Fruit fly (Drosophila melanogaster) whole organism, wandering third instar larva: Measurements from ENCODE around the gene CG11562.

ENCODE experiments used
- Abd-B ChIP-seq: fragments of >200 bp; optimal IDR thresholded peaks from 2 replicates; lab custom pipeline; 2017; ENCODE audit warnings: missing biosample characterization, missing genetic modification characterization
- CG32264 ChIP-seq: fragments of 200-800 bp; sonication (Bioruptor generic); optimal IDR thresholded peaks from 2 replicates; lab custom pipeline; 2016; ENCODE audit warnings: missing biosample characterization, missing genetic modification characterization
- CG9705 ChIP-seq: fragments of 200-800 bp; sonication (Bioruptor generic); optimal IDR thresholded peaks from 2 replicates; lab custom pipeline; 2018; ENCODE audit warnings: missing biosample characterization, mild to moderate bottlenecking, missing genetic modification characterization
- Dif ChIP-seq: fragments of 200-275, 200-300 bp; sonication (Bioruptor generic); optimal IDR thresholded peaks from 2 replicates; lab custom pipeline; 2018; ENCODE audit warnings: missing biosample characterization, missing genetic modification characterization; ENCODE audit not compliant: partially characterized antibody
- GATAd ChIP-seq: sonication (Bioruptor generic); optimal IDR thresholded peaks from 2 replicates; lab custom pipeline; 2016; ENCODE audit warnings: missing biosample characterization, missing genetic modification characterization
- HLH106 ChIP-seq: fragments of 200-800 bp; optimal IDR thresholded peaks from 3 replicates; lab custom pipeline; 2019; ENCODE audit warnings: missing biosample characterization, mild to moderate bottlenecking, missing genetic modification characterization, moderate library complexity
- Hnf4 ChIP-seq: fragments of 200-800 bp; sonication (Bioruptor generic); optimal IDR thresholded peaks from 2 replicates; lab custom pipeline; 2016; ENCODE audit warnings: missing biosample characterization, mild to moderate bottlenecking, missing genetic modification characterization
- Hr78 ChIP-seq: fragments of >200 bp; optimal IDR thresholded peaks from 2 replicates; lab custom pipeline; 2017; ENCODE audit warnings: missing biosample characterization, missing genetic modification characterization
- Hr83 ChIP-seq: fragments of 200-300 bp; sonication (Bioruptor generic); optimal IDR thresholded peaks from 2 replicates; lab custom pipeline; 2016; ENCODE audit warnings: missing biosample characterization, mild to moderate bottlenecking, missing genetic modification characterization, moderate library complexity; ENCODE audit not compliant: poor library complexity, severe bottlenecking
- Jra ChIP-seq: sonication (Bioruptor generic); optimal IDR thresholded peaks from 2 replicates; lab custom pipeline; 2016; ENCODE audit warnings: missing biosample characterization, missing genetic modification characterization
- Mio ChIP-seq: sonication (Bioruptor generic); optimal IDR thresholded peaks from 2 replicates; lab custom pipeline; 2016; ENCODE audit warnings: missing biosample characterization, missing genetic modification characterization
- Myc ChIP-seq: fragments of >200 bp; optimal IDR thresholded peaks from 2 replicates; lab custom pipeline; 2017
- N ChIP-seq: fragments of >200 bp; optimal IDR thresholded peaks from 2 replicates; lab custom pipeline; 2018; ENCODE audit warnings: missing biosample characterization, missing external identifiers, missing genetic modification characterization
- OdsH ChIP-seq: fragments of 200-800 bp; sonication (Bioruptor generic); optimal IDR thresholded peaks from 2 replicates; lab custom pipeline; 2016; ENCODE audit warnings: missing biosample characterization, mild to moderate bottlenecking, missing genetic modification characterization
- Sp1 ChIP-seq: fragments of 200-800 bp; sonication (Bioruptor generic); optimal IDR thresholded peaks from 3 replicates; lab custom pipeline; 2019; ENCODE audit warnings: missing biosample characterization, mild to moderate bottlenecking, missing genetic modification characterization, moderate library complexity
- Vsx2 ChIP-seq: fragments of 200-300, 225-300 bp; sonication (Bioruptor generic); optimal IDR thresholded peaks from 2 replicates; lab custom pipeline; 2018; ENCODE audit warnings: missing biosample characterization, missing genetic modification characterization; ENCODE audit not compliant: partially characterized antibody
- br ChIP-seq: fragments of 200-800 bp; sonication (Bioruptor generic); optimal IDR thresholded peaks from 2 replicates; lab custom pipeline; 2016; ENCODE audit warnings: missing biosample characterization, missing genetic modification characterization
- dl ChIP-seq, 2 experiments: fragments of 175-275, 200-275 bp in 1 of 2; fragments of 200-275 bp in 1 of 2; sonication (Bioruptor generic); optimal IDR thresholded peaks; lab custom pipeline; 2018; ENCODE audit warnings: mild to moderate bottlenecking in 2 of 2, missing biosample characterization in 2 of 2, missing genetic modification characterization in 2 of 2, moderate library complexity in 2 of 2; ENCODE audit not compliant: partially characterized antibody in 2 of 2, insufficient read depth in 1 of 2
- dmrt93B ChIP-seq: fragments of 200-800 bp; sonication (Bioruptor generic); optimal IDR thresholded peaks from 2 replicates; lab custom pipeline; 2018; ENCODE audit warnings: missing biosample characterization, mild to moderate bottlenecking, missing genetic modification characterization
- dsf ChIP-seq: sonication (Bioruptor generic); optimal IDR thresholded peaks from 2 replicates; lab custom pipeline; 2016; ENCODE audit warnings: missing biosample characterization, missing genetic modification characterization, borderline replicate concordance
- ey ChIP-seq: fragments of 200-800 bp; sonication (Bioruptor generic); optimal IDR thresholded peaks from 2 replicates; lab custom pipeline; 2016; ENCODE audit warnings: missing biosample characterization, missing genetic modification characterization
- foxo ChIP-seq, 2 experiments: fragments of 200-800 bp; sonication (Bioruptor generic); optimal IDR thresholded peaks; 2 replicates in 1 of 2; 3 replicates in 1 of 2; lab custom pipeline; 2016 to 2017; ENCODE audit warnings: missing biosample characterization in 2 of 2, missing genetic modification characterization in 2 of 2
- h ChIP-seq: fragments of 200-800 bp; sonication (Bioruptor generic); optimal IDR thresholded peaks from 3 replicates; lab custom pipeline; 2016; ENCODE audit warnings: missing biosample characterization, mild to moderate bottlenecking, missing genetic modification characterization
- jim ChIP-seq: fragments of 175-275, 200-325 bp; sonication (Bioruptor generic); optimal IDR thresholded peaks from 2 replicates; lab custom pipeline; 2016; ENCODE audit warnings: missing biosample characterization, mild to moderate bottlenecking, missing genetic modification characterization
- lola ChIP-seq: fragments of >200 bp; optimal IDR thresholded peaks from 2 replicates; lab custom pipeline; 2017; ENCODE audit warnings: missing biosample characterization, missing genetic modification characterization
- pan ChIP-seq: fragments of >200 bp; optimal IDR thresholded peaks from 2 replicates; lab custom pipeline; 2017
- psq ChIP-seq: fragments of 200-800 bp; sonication (Bioruptor generic); optimal IDR thresholded peaks from 3 replicates; lab custom pipeline; 2017; ENCODE audit warnings: missing biosample characterization, mild to moderate bottlenecking, missing genetic modification characterization, moderate library complexity
- rgr ChIP-seq: fragments of 200-800 bp; sonication (Bioruptor generic); optimal IDR thresholded peaks from 3 replicates; lab custom pipeline; 2016; ENCODE audit warnings: missing biosample characterization, mild to moderate bottlenecking, missing genetic modification characterization
- sage ChIP-seq: fragments of 200-800 bp; sonication (Bioruptor generic); optimal IDR thresholded peaks from 2 replicates; lab custom pipeline; 2016; ENCODE audit warnings: missing biosample characterization, mild to moderate bottlenecking, missing genetic modification characterization
- sv ChIP-seq: fragments of 200-800 bp; sonication (Bioruptor generic); optimal IDR thresholded peaks from 3 replicates; lab custom pipeline; 2016; ENCODE audit warnings: missing biosample characterization, missing genetic modification characterization
- woc ChIP-seq: sonication (Bioruptor generic); optimal IDR thresholded peaks from 2 replicates; lab custom pipeline; 2016; ENCODE audit warnings: missing biosample characterization, mild to moderate bottlenecking, missing genetic modification characterization

The CG11562 gene

DNA sequence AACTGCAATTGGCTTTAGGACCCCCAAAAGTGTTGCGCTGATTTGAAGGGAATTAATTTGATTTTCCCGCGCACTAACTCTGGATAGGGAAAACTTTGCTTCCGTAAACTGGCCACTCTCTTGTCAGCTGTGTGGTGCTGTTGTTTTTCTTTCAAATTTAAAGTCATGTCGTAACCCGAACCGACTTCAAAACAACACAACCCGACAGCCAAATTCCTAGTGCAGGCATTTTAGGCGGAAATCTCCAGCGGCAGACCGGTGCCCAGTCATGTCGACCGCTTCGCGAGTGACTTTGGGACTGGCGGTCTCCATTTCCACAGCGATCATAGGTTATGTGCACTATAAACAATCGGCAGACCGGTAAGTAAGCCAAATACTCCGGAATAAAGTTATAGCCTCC lies at the start of gene CG11562:
CG11562 (plus strand) TSS at position 119 of the 400 bp plus-strand sequence.
- no peak for TF ChIP-seq sage
- TF ChIP-seq Mio (GFP tag; lab: Kevin White, UChicago) = no peak
- no peak for TF ChIP-seq Hr83 (GFP tag; lab: Kevin White, UChicago)
- no peak for TF ChIP-seq dmrt93B (GFP tag; lab: Kevin White, UChicago)
- TF ChIP-seq rgr (GFP tag; lab: Kevin White, UChicago) = no peak
- no peak for TF ChIP-seq Myc (lab: Kevin White, UChicago)
- TF ChIP-seq woc (GFP tag; lab: Kevin White, UChicago) = no peak
- TF ChIP-seq dsf = no peak

dm6 chr2L:243123-243522 lies 49.1 kb upstream of the CG11562 start:
- TF ChIP-seq Abd-B (GFP tag; lab: Kevin White, UChicago) (no peak), N (GFP tag; lab: Kevin White, UChicago) (no peak), OdsH (GFP tag; lab: Kevin White, UChicago) (no peak), pan (lab: Kevin White, UChicago) (no peak), woc (GFP tag; lab: Kevin White, UChicago) (no peak), Hr78 (GFP tag; lab: Kevin White, UChicago) (no peak), sage (no peak), sv (GFP tag; lab: Kevin White, UChicago) (no peak), Vsx2 (GFP tag; lab: Kevin White, UChicago) (no peak), jim (GFP tag; lab: Kevin White, UChicago) (no peak), Myc (lab: Kevin White, UChicago) (no peak), rgr (GFP tag; lab: Kevin White, UChicago) (no peak), dsf (no peak), dmrt93B (GFP tag; lab: Kevin White, UChicago) (no peak), lola (GFP tag; lab: Kevin White, UChicago) (no peak)

DNA sequence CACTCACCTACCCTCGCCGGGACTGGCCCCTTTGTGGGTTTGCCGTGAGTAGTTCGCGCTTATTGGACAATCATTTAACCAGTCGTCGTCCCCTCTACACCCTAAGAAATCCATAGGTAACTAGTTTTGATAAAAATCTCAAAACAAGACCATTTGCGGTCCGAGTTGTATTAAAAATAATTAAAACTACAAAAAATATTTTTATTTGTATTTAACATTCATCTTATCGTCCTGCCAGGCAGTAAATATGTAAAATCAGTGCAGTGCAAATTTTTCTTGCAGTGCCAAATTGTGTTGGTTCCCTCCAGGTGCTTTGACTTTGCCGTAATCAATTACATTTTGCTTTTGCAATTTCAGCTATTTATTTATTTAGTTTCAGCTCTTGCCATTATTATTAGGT lies 48.4 kb upstream of the CG11562 start:
- TF ChIP-seq pan (lab: Kevin White, UChicago) = no peak

- TF ChIP-seq CG32264 (GFP tag; lab: Kevin White, UChicago) (no peak), woc (GFP tag; lab: Kevin White, UChicago) (no peak), Jra (GFP tag; lab: Kevin White, UChicago) (no peak), sv (GFP tag; lab: Kevin White, UChicago) (no peak), rgr (GFP tag; lab: Kevin White, UChicago) (no peak), lola (GFP tag; lab: Kevin White, UChicago) (no peak), foxo (GFP tag; optimal IDR thresholded peaks at IDR 0.05; lab: Kevin White, UChicago) (no peak), br (GFP tag; lab: Kevin White, UChicago) (no peak), HLH106 (tag; lab: Kevin White, UChicago) (no peak), Hr83 (GFP tag; lab: Kevin White, UChicago) (no peak), dmrt93B (GFP tag; lab: Kevin White, UChicago) (no peak), Hnf4 (GFP tag; lab: Kevin White, UChicago) (no peak), ey (no peak), CG9705 (no peak), dsf (no peak), pan (lab: Kevin White, UChicago) (no peak), jim (GFP tag; lab: Kevin White, UChicago) (no peak), GATAd (GFP tag; lab: Kevin White, UChicago) (no peak), Myc (lab: Kevin White, UChicago) (no peak)
These were observed 47.7 kb upstream of the CG11562 start for dm6 chr2L:244559-244958.

DNA sequence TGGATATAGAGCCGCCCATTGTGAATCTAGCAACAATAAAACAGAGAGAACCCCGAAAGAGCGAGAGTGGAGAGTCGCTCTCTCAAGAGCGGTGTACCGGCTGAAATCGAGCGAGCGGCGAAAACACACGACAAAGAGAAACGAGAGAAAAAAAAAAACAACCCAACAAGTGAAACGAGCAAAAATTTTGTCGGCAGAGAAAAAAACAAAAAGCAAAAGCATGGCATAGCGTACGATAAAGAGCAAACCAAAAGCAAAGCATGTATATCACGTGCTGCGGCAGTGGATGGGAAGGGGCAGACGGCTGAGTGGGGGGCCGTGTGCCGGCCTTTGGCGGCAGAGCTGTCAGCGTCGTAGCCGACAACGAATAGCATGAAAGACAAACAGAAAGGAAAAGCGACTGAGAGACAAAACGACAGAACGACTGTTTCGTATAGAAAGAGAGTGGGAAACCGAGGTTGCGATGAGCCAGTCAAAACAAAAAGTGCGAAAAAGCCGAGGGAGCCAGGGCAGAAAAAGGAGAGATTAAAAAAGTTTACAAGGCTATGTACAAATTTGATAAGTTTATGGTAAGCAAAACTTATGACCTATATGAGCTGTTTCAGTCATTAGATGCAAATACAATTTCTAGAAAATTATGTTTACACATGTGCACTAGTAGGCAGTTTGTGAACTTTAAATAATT lies 45.4 kb upstream of the CG11562 start:
- no peak for TF ChIP-seq dsf
- no peak for TF ChIP-seq OdsH (GFP tag; lab: Kevin White, UChicago)
- no peak for TF ChIP-seq Vsx2 (GFP tag; lab: Kevin White, UChicago)
- peak; percentile 7 for TF ChIP-seq Hr83 (GFP tag; lab: Kevin White, UChicago)
- no peak for TF ChIP-seq rgr (GFP tag; lab: Kevin White, UChicago)
- TF ChIP-seq sage = peak; percentile 29
- TF ChIP-seq jim (GFP tag; lab: Kevin White, UChicago) = peak; percentile 61
- TF ChIP-seq h (GFP tag; lab: Kevin White, UChicago) = peak; percentile 21
- TF ChIP-seq psq (GFP tag; lab: Kevin White, UChicago) = peak; percentile 99
- peak in 1 of 2 experiments; percentile 51 for TF ChIP-seq foxo (GFP tag; optimal IDR thresholded peaks at IDR 0.05; lab: Kevin White, UChicago)
- no peak for TF ChIP-seq br (GFP tag; lab: Kevin White, UChicago)
- peak; percentile 26 for TF ChIP-seq CG32264 (GFP tag; lab: Kevin White, UChicago)
- no peak for TF ChIP-seq N (GFP tag; lab: Kevin White, UChicago)
- TF ChIP-seq dl (GFP tag; optimal IDR thresholded peaks at IDR 0.05; lab: Kevin White, UChicago; ENCODE audit: insufficient read depth in 1 of 2, partially characterized antibody in 2 of 2) = peak; percentile 68 to 92
- peak; percentile 60 for TF ChIP-seq Sp1 (GFP tag; lab: Kevin White, UChicago)
- TF ChIP-seq Dif (GFP tag; lab: Kevin White, UChicago) = peak; percentile 95
